Fruit fly (Drosophila melanogaster): ENCODE measurements around the gene ncd.

dm6 chr3R:29765267-29766095 is 41.4 kb downstream of the ncd start, which contains the start of gene kay:
- no peak for TF ChIP-seq Dfd (GFP tag; optimal IDR thresholded peaks at IDR 0.05)
- peak; percentile 63 for TF ChIP-seq pan (optimal IDR thresholded peaks at IDR 0.05)
- peak; percentile 32 for TF ChIP-seq h (GFP tag; optimal IDR thresholded peaks at IDR 0.05)
- TF ChIP-seq woc (GFP tag; optimal IDR thresholded peaks at IDR 0.05), result no peak
- no peak for TF ChIP-seq lola (GFP tag; optimal IDR thresholded peaks at IDR 0.05)

Measured in whole organism, wandering third instar larva.